Fruit fly (Drosophila melanogaster) whole organism, pupa: Measurements from ENCODE around the gene RecQ5.

Experiments
- CG10348 ChIP-seq: fragments of 200-800 bp; sonication (Bioruptor generic); IDR thresholded peaks from 2 replicates; pipeline ENCODE4 v1.3.6; 2022; ENCODE audit warnings: missing biosample characterization, missing genetic modification characterization
- CG12605 ChIP-seq: fragments of 200-800 bp; sonication (Bioruptor generic); IDR thresholded peaks from 2 replicates; pipeline ENCODE4 v1.3.6; 2022; ENCODE audit warnings: missing biosample characterization, missing genetic modification characterization
- CG13204 ChIP-seq: fragments of 200-800 bp; sonication (Bioruptor generic); optimal IDR thresholded peaks from 2 replicates; lab custom pipeline; 2018; ENCODE audit warnings: missing biosample characterization, mild to moderate bottlenecking, missing genetic modification characterization, moderate library complexity
- CG14655 ChIP-seq: fragments of 200-800 bp; sonication (Bioruptor generic); optimal IDR thresholded peaks from 3 replicates; lab custom pipeline; 2017; ENCODE audit warnings: mild to moderate bottlenecking, missing biosample characterization, missing genetic modification reagents, missing genetic modification characterization
- CG15710 ChIP-seq: fragments of 200-800 bp; sonication (Bioruptor generic); optimal IDR thresholded peaks from 2 replicates; lab custom pipeline; 2018; ENCODE audit warnings: missing biosample characterization, mild to moderate bottlenecking, missing genetic modification characterization, moderate library complexity
- CG17806 ChIP-seq: fragments of 200-800 bp; sonication (Bioruptor generic); optimal IDR thresholded peaks from 2 replicates; lab custom pipeline; 2018; ENCODE audit warnings: missing biosample characterization, mild to moderate bottlenecking, missing genetic modification characterization, moderate library complexity
- CG32121 ChIP-seq: fragments of 200-800 bp; sonication (Bioruptor generic); IDR thresholded peaks from 2 replicates; pipeline ENCODE4 v1.3.6; 2022; ENCODE audit warnings: missing biosample characterization, missing genetic modification characterization
- CG34367 ChIP-seq: fragments of 200-800 bp; sonication (Bioruptor generic); optimal IDR thresholded peaks from 2 replicates; lab custom pipeline; 2018; ENCODE audit warnings: missing biosample characterization, mild to moderate bottlenecking, missing genetic modification characterization
- CG4496 ChIP-seq: fragments of 200-800 bp; sonication (Bioruptor generic); IDR thresholded peaks from 3 replicates; pipeline ENCODE4 v1.3.6; 2022; ENCODE audit warnings: missing biosample characterization, missing genetic modification characterization
- CG8159 ChIP-seq: fragments of 200-800 bp; sonication (Bioruptor generic); optimal IDR thresholded peaks from 3 replicates; lab custom pipeline; 2018; ENCODE audit warnings: missing biosample characterization, mild to moderate bottlenecking, missing genetic modification characterization, moderate library complexity
- CG8301 ChIP-seq: fragments of 200-800 bp; sonication (Bioruptor generic); optimal IDR thresholded peaks from 2 replicates; lab custom pipeline; 2018; ENCODE audit warnings: missing biosample characterization, mild to moderate bottlenecking, missing genetic modification characterization
- CG9948 ChIP-seq: fragments of 200-800 bp; sonication (Bioruptor generic); optimal IDR thresholded peaks from 2 replicates; lab custom pipeline; 2018; ENCODE audit warnings: missing biosample characterization, mild to moderate bottlenecking, missing genetic modification characterization, moderate library complexity
- D1 ChIP-seq: fragments of 200-800 bp; sonication (Bioruptor generic); optimal IDR thresholded peaks from 2 replicates; lab custom pipeline; 2018; ENCODE audit warnings: missing biosample characterization, mild to moderate bottlenecking, missing genetic modification characterization, moderate library complexity
- EcR ChIP-seq: fragments of 200-800 bp; sonication (Bioruptor generic); optimal IDR thresholded peaks from 3 replicates; lab custom pipeline; 2019; ENCODE audit warnings: missing biosample characterization, missing genetic modification characterization, mild to moderate bottlenecking, moderate library complexity, missing genetic modification reagents
- Ets98B ChIP-seq: fragments of 200-800 bp; sonication (Bioruptor generic); IDR thresholded peaks from 2 replicates; pipeline ENCODE4 v1.3.6; 2022; ENCODE audit warnings: missing biosample characterization, missing genetic modification characterization
- Pif1A ChIP-seq: fragments of 200-800 bp; sonication (Bioruptor generic); optimal IDR thresholded peaks from 3 replicates; lab custom pipeline; 2016; ENCODE audit warnings: missing biosample characterization, missing genetic modification characterization
- Pif1B ChIP-seq: fragments of 200-800 bp; sonication (Bioruptor generic); optimal IDR thresholded peaks from 3 replicates; lab custom pipeline; 2016; ENCODE audit warnings: missing biosample characterization, missing genetic modification characterization
- Snoo ChIP-seq: fragments of 200-800 bp; sonication (Bioruptor generic); optimal IDR thresholded peaks from 3 replicates; lab custom pipeline; 2017; ENCODE audit warnings: missing biosample characterization, mild to moderate bottlenecking, missing genetic modification characterization, inconsistent platforms
- fd96Ca ChIP-seq: fragments of 200-800 bp; sonication (Bioruptor generic); IDR thresholded peaks from 3 replicates; pipeline ENCODE4 v1.3.6; 2022; ENCODE audit warnings: missing biosample characterization, missing genetic modification characterization
- gl ChIP-seq: fragments of 200-800 bp; sonication (Bioruptor generic); optimal IDR thresholded peaks from 2 replicates; lab custom pipeline; 2018; ENCODE audit warnings: missing biosample characterization, mild to moderate bottlenecking, missing genetic modification characterization
- rn ChIP-seq: fragments of 200-800 bp; sonication (Bioruptor generic); IDR thresholded peaks from 2 replicates; pipeline ENCODE4 v1.3.6; 2022; ENCODE audit warnings: missing biosample characterization, missing genetic modification characterization

Gene RecQ5

dm6 chr3L:14590964-14591363 is 40.9 kb downstream of the RecQ5 start:
- TF ChIP-seq CG10348 (GFP tag; lab: Robert Waterston, UW) (no peak), CG8159 (tag; lab: Kevin White, UChicago) (no peak), Pif1A (GFP tag; lab: Kevin White, UChicago) (no peak), D1 (tag; lab: Kevin White, UChicago) (no peak)

- TF ChIP-seq D1 (tag; lab: Kevin White, UChicago) (no peak), Pif1B (GFP tag; lab: Kevin White, UChicago) (no peak), CG15710 (no peak), CG34367 (tag; lab: Kevin White, UChicago) (no peak), CG17806 (tag; lab: Kevin White, UChicago) (no peak), CG4496 (GFP tag; lab: Robert Waterston, UW) (no peak), CG10348 (GFP tag; lab: Robert Waterston, UW) (no peak), Ets98B (GFP tag; lab: Robert Waterston, UW) (no peak), CG13204 (GFP tag; lab: Kevin White, UChicago) (no peak), Pif1A (GFP tag; lab: Kevin White, UChicago) (no peak), CG32121 (GFP tag; lab: Robert Waterston, UW) (no peak), Snoo (tag; lab: Kevin White, UChicago) (no peak), fd96Ca (no peak), CG8301 (no peak), CG9948 (no peak), CG8159 (tag; lab: Kevin White, UChicago) (no peak), gl (tag; lab: Kevin White, UChicago) (no peak)
Measured at dm6 chr3L:14583803-14584202, 48.1 kb downstream of the RecQ5 start.

dm6 chr3L:14582736-14583135 is 49.1 kb downstream of the RecQ5 start:
- no peak for TF ChIP-seq CG32121 (GFP tag; lab: Robert Waterston, UW)
- no peak for TF ChIP-seq Pif1B (GFP tag; lab: Kevin White, UChicago)
- TF ChIP-seq CG10348 (GFP tag; lab: Robert Waterston, UW) = no peak
- no peak for TF ChIP-seq gl (tag; lab: Kevin White, UChicago)
- no peak for TF ChIP-seq D1 (tag; lab: Kevin White, UChicago)
- no peak for TF ChIP-seq CG13204 (GFP tag; lab: Kevin White, UChicago)
- TF ChIP-seq CG12605 (GFP tag; lab: Robert Waterston, UW) = no peak
- TF ChIP-seq CG9948 = no peak
- no peak for TF ChIP-seq CG15710
- no peak for TF ChIP-seq CG14655 (GFP tag; lab: Kevin White, UChicago)
- TF ChIP-seq CG8159 (tag; lab: Kevin White, UChicago) = no peak
- no peak for TF ChIP-seq CG34367 (tag; lab: Kevin White, UChicago)
- no peak for TF ChIP-seq Snoo (tag; lab: Kevin White, UChicago)
- no peak for TF ChIP-seq Ets98B (GFP tag; lab: Robert Waterston, UW)
- TF ChIP-seq EcR = no peak
- TF ChIP-seq CG17806 (tag; lab: Kevin White, UChicago) = no peak
- no peak for TF ChIP-seq Pif1A (GFP tag; lab: Kevin White, UChicago)
- no peak for TF ChIP-seq rn
- no peak for TF ChIP-seq fd96Ca
- TF ChIP-seq CG4496 (GFP tag; lab: Robert Waterston, UW) = no peak
- TF ChIP-seq, all 21 proteins: peak for 0

dm6 chr3L:14580294-14580693 is 51.6 kb downstream of the RecQ5 start:
- no peak for TF ChIP-seq EcR
- no peak for TF ChIP-seq gl (tag; lab: Kevin White, UChicago)
- no peak for TF ChIP-seq CG15710
- no peak for TF ChIP-seq Pif1A (GFP tag; lab: Kevin White, UChicago)
- TF ChIP-seq CG10348 (GFP tag; lab: Robert Waterston, UW) = no peak
- TF ChIP-seq CG13204 (GFP tag; lab: Kevin White, UChicago) = no peak
- no peak for TF ChIP-seq D1 (tag; lab: Kevin White, UChicago)
- no peak for TF ChIP-seq CG32121 (GFP tag; lab: Robert Waterston, UW)
- no peak for TF ChIP-seq fd96Ca
- no peak for TF ChIP-seq CG12605 (GFP tag; lab: Robert Waterston, UW)
- no peak for TF ChIP-seq CG17806 (tag; lab: Kevin White, UChicago)
- no peak for TF ChIP-seq Pif1B (GFP tag; lab: Kevin White, UChicago)
- TF ChIP-seq CG14655 (GFP tag; lab: Kevin White, UChicago) = no peak

dm6 chr3L:14578896-14579295 is 53.0 kb downstream of the RecQ5 start:
- peak; percentile 61 for TF ChIP-seq D1 (tag; lab: Kevin White, UChicago)
- TF ChIP-seq CG10348 (GFP tag; lab: Robert Waterston, UW) = no peak
- no peak for TF ChIP-seq CG17806 (tag; lab: Kevin White, UChicago)
